Worm (Caenorhabditis elegans): ENCODE measurements around the gene F41C3.8.

The F41C3.8 gene

DNA sequence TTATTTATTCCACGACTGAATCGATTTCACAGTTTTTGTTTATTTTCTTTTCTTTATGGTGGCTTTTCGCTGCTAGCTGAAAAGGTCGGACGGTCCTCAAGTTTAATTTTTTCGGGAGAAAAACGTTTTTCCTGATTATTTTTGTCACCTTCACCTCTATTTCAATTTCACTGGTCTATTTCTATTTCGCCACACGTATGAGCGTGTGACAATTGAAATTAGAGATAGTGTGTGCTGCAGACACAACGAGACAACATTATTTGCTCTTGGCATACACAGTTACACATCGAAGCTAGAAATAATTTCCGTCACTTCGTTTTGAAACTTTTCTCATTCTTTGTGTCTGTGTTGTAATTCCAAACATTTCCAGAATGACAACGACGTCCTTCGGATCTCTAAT lies at the start of gene F41C3.8:
Gene F41C3.8 (plus strand): TSS at position 371 of the 400 bp plus-strand sequence.
- TF ChIP-seq ces-1 (GFP tag; optimal IDR thresholded peaks at IDR 0.05) (no peak), snu-23 (GFP tag; optimal IDR thresholded peaks at IDR 0.05) (no peak), jun-1 (tag; optimal IDR thresholded peaks at IDR 0.05) (no peak), lin-35 (GFP tag; optimal IDR thresholded peaks at IDR 0.05) (peak in 1 of 2 experiments; percentile 21), nhr-237 (tag; optimal IDR thresholded peaks at IDR 0.05) (no peak), elt-2 (tag; optimal IDR thresholded peaks at IDR 0.05) (peak; percentile 33), ceh-90 (tag; optimal IDR thresholded peaks at IDR 0.05) (no peak)

DNA sequence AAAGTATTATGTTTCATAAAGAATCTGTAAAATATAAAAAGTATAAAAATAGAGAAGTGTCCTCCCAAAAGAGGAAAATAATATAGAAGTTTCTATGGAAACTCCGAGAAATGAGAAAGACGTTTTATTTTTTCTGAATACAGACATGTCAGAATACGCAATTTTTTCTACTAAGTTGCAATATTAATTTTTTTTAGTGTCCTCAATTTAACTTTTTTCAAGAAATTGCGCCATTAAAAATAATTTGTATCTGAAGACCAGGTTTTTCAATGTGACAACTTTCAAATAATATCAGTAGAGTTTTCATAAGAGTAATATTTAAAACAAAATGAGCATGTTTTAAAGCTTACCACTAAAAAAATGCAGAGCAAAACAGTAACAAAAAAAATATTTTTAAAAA lies 48.3 kb upstream of the F41C3.8 start, which contains the start of gene fut-5:
Gene fut-5 (minus strand): TSS at position 101 of the 400 bp plus-strand sequence.
- no peak for TF ChIP-seq fkh-4 (tag; optimal IDR thresholded peaks at IDR 0.05; ENCODE audit: borderline replicate concordance)
- no peak for TF ChIP-seq snpc-4 (tag; optimal IDR thresholded peaks at IDR 0.05)
- no peak for TF ChIP-seq zag-1 (tag; optimal IDR thresholded peaks at IDR 0.05)
- TF ChIP-seq xbp-1 (tag; optimal IDR thresholded peaks at IDR 0.05), result no peak
- TF ChIP-seq pag-3 (tag; optimal IDR thresholded peaks at IDR 0.05; ENCODE audit: borderline replicate concordance, insufficient read depth), result no peak
- TF ChIP-seq unc-30 (tag; optimal IDR thresholded peaks at IDR 0.05), result no peak
- TF ChIP-seq nhr-84 (tag; optimal IDR thresholded peaks at IDR 0.05), result no peak
- TF ChIP-seq mdl-1 (tag; optimal IDR thresholded peaks at IDR 0.05), result no peak
- TF ChIP-seq ama-1 (optimal IDR thresholded peaks at IDR 0.05), result no peak

DNA sequence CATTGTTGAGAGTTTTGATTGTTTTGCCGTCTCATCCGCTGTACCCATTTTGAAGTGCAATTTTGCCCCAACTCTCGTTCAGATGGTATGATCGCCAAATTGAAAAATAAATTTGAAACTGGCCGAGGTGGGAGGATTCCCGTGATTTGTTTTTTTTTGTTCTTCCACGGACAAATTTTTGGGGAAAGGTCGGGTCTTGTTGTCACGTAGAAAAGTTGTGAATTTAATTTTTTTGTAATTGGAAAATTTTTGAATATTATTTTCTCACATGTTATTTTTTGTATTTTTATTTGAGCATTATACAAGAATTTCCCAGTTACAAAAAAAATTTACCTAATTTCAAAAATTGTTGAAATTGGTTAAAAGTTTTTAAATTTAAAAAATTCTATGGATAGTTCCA lies 44.2 kb upstream of the F41C3.8 start, which contains the start of gene T05A7.6:
Gene T05A7.6 (minus strand): TSS at position 101 of the 400 bp plus-strand sequence.
- TF ChIP-seq snu-23 (GFP tag; optimal IDR thresholded peaks at IDR 0.05) (no peak), nhr-90 (tag; optimal IDR thresholded peaks at IDR 0.05; ENCODE audit: poor library complexity) (no peak), nhr-85 (tag) (no peak), mdl-1 (tag; optimal IDR thresholded peaks at IDR 0.05) (no peak), lin-35 (GFP tag; optimal IDR thresholded peaks at IDR 0.05) (no peak), nhr-20 (tag; optimal IDR thresholded peaks at IDR 0.05) (no peak), efl-3 (GFP tag; optimal IDR thresholded peaks at IDR 0.05) (no peak), snpc-4 (tag; optimal IDR thresholded peaks at IDR 0.05) (no peak), rnt-1 (tag; optimal IDR thresholded peaks at IDR 0.05) (no peak), sptf-1 (tag; optimal IDR thresholded peaks at IDR 0.05) (no peak), mep-1 (tag; optimal IDR thresholded peaks at IDR 0.05) (no peak), lin-39 (tag; optimal IDR thresholded peaks at IDR 0.05) (no peak), unc-30 (tag; optimal IDR thresholded peaks at IDR 0.05) (no peak)

DNA sequence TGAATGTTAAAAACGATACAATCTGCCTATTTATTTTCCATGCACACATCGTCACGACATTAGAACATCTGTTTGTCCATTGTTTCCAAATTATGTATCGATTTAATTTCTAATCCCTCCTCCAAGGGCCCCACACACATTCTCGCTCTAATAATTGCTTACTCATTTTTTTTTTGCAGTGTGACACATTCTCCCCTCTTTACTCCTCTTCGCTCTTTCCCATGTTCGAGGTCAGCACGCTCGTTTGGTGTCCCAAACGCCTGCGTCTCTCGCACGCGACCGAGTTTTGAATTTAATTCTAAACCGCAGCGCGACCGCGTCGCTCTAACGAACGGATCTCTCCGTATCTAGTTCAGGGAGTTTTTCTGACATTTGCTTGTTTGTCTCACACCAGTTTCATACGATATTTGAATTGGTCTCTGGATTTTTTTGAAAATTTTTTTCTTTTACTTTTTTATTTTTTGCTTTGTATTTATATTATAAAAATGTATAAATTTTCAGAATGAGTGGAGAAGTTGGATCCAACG lies 43.2 kb upstream of the F41C3.8 start, which contains the start of the genes clec-140 and hmg-11:
Gene clec-140 (plus strand): TSS at position 477 of the 527 bp plus-strand sequence.
Gene hmg-11 (plus strand): TSS at position 502 of the 527 bp plus-strand sequence.
- TF ChIP-seq lin-35 (GFP tag; optimal IDR thresholded peaks at IDR 0.05) (peak; percentile 49 to 70), xbp-1 (tag; optimal IDR thresholded peaks at IDR 0.05) (peak; percentile 8), rnt-1 (tag; optimal IDR thresholded peaks at IDR 0.05) (peak; percentile 46), lir-3 (tag; optimal IDR thresholded peaks at IDR 0.05; ENCODE audit: poor library complexity) (no peak), skn-1 (tag; optimal IDR thresholded peaks at IDR 0.05) (peak; percentile 19), elt-3 (tag; optimal IDR thresholded peaks at IDR 0.05) (peak in 1 of 6 experiments; percentile 21), C16A3.4 (tag; optimal IDR thresholded peaks at IDR 0.05) (peak; percentile 0), dpl-1 (GFP tag; optimal IDR thresholded peaks at IDR 0.05) (peak; percentile 17 to 60 (median 17)), jun-1 (tag; optimal IDR thresholded peaks at IDR 0.05) (peak; percentile 13), nhr-20 (tag; optimal IDR thresholded peaks at IDR 0.05) (peak; percentile 19), efl-1 (optimal IDR thresholded peaks at IDR 0.05) (peak; percentile 50 to 67), efl-1 (GFP tag; optimal IDR thresholded peaks at IDR 0.05 in 1 of 2) (peak; percentile 51 to 92), nhr-90 (tag; optimal IDR thresholded peaks at IDR 0.05; ENCODE audit: poor library complexity) (no peak), sptf-1 (tag; optimal IDR thresholded peaks at IDR 0.05) (no peak), mdl-1 (tag; optimal IDR thresholded peaks at IDR 0.05) (peak in 1 of 2 experiments; percentile 79), dsc-1 (tag; optimal IDR thresholded peaks at IDR 0.05) (peak; percentile 65), mep-1 (tag; optimal IDR thresholded peaks at IDR 0.05) (peak; percentile 61), lin-13 (GFP tag; optimal IDR thresholded peaks at IDR 0.05) (peak; percentile 37), unc-86 (tag; optimal IDR thresholded peaks at IDR 0.05) (no peak), lin-39 (tag; optimal IDR thresholded peaks at IDR 0.05) (no peak), lin-15B (tag; optimal IDR thresholded peaks at IDR 0.05) (peak; percentile 28), nhr-85 (tag) (peak; percentile 66), ztf-4 (tag; optimal IDR thresholded peaks at IDR 0.05) (no peak), lin-14 (GFP tag; optimal IDR thresholded peaks at IDR 0.05) (peak; percentile 96), elt-2 (tag; optimal IDR thresholded peaks at IDR 0.05) (no peak), mab-9 (GFP tag; IDR thresholded peaks at IDR 0.05) (no peak), fkh-8 (tag; optimal IDR thresholded peaks at IDR 0.05) (peak; percentile 42), snpc-4 (tag; optimal IDR thresholded peaks at IDR 0.05) (peak; percentile 12), lsy-2 (tag; optimal IDR thresholded peaks at IDR 0.05) (peak; percentile 48 to 76), F16B12.6 (tag; optimal IDR thresholded peaks at IDR 0.05) (peak; percentile 2), ztf-11 (tag; optimal IDR thresholded peaks at IDR 0.05) (peak in 1 of 2 experiments; percentile 55), hlh-4 (tag; optimal IDR thresholded peaks at IDR 0.05) (no peak), ceh-82 (tag; optimal IDR thresholded peaks at IDR 0.05) (peak in 2 of 3 experiments; percentile 9 to 79)
